Fruit fly (Drosophila melanogaster): ENCODE results near the gene RPA2.

The RPA2 gene

dm6 chr2L:20936420-20936819 is 10.5 kb upstream of the RPA2 start (continued):
- peak; percentile 26 for TF ChIP-seq CG4424 (GFP tag; optimal IDR thresholded peaks at IDR 0.05)
- peak; percentile 20 for TF ChIP-seq Xbp1 (GFP tag; optimal IDR thresholded peaks at IDR 0.05)
- TF ChIP-seq Hand (GFP tag; optimal IDR thresholded peaks at IDR 0.05): no peak
- no peak for TF ChIP-seq CG34224 (GFP tag; IDR thresholded peaks at IDR 0.05; ENCODE audit: partially characterized antibody)
- TF ChIP-seq Xrp1 (GFP tag; IDR thresholded peaks at IDR 0.05): peak; percentile 24; the same call in 1 of the 2 replicates
- TF ChIP-seq CG7839 (tag; optimal IDR thresholded peaks at IDR 0.05): peak; percentile 4
- peak; percentile 31 for TF ChIP-seq Sox100B (GFP tag; optimal IDR thresholded peaks at IDR 0.05)
- TF ChIP-seq Meics (GFP tag; optimal IDR thresholded peaks at IDR 0.05): no peak
- peak; percentile 92 for TF ChIP-seq sens (GFP tag)
- peak; percentile 13 for TF ChIP-seq CoRest (tag; optimal IDR thresholded peaks at IDR 0.05)
- no peak for TF ChIP-seq CG12942 (GFP tag; optimal IDR thresholded peaks at IDR 0.05)
- peak; percentile 68; the same call in 2 of the 3 replicates for TF ChIP-seq CG17361 (GFP tag; IDR thresholded peaks at IDR 0.05)
- peak; percentile 7 for TF ChIP-seq D19A (tag; optimal IDR thresholded peaks at IDR 0.05)
- peak; percentile 9 for TF ChIP-seq CG12391 (tag; optimal IDR thresholded peaks at IDR 0.05)
- no peak for TF ChIP-seq wor (GFP tag; IDR thresholded peaks at IDR 0.05)
- TF ChIP-seq lola (GFP tag; optimal IDR thresholded peaks at IDR 0.05): peak in 1 of 3 experiments; percentile 47
- TF ChIP-seq oc (tag; optimal IDR thresholded peaks at IDR 0.05): no peak

DNA sequence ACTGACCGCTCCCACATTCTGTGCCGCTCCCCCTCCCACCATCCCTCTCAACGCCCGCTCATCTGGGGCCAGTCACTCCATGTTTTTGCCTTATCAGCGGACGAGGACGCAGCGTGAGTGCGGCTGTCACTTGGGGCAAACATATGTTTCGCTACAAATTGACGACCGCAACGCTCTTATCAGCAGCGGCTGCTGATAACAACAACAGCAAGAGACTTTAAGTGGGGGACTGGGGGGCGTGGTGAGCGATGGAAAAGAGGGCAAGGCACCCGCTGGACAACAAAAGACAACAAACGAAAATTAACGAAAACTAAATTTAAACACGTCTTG is 10.1 kb upstream of the RPA2 start:
- TF ChIP-seq bcd (GFP tag; optimal IDR thresholded peaks at IDR 0.05) (no peak), bbx (GFP tag; IDR thresholded peaks at IDR 0.05; ENCODE audit: partially characterized antibody) (0 out of 2 replicates have a peak, but pooled peaks have one; percentile 21), sc (optimal IDR thresholded peaks at IDR 0.05) (no peak), sc (GFP tag; optimal IDR thresholded peaks at IDR 0.05) (no peak), mld (GFP tag; IDR thresholded peaks at IDR 0.05; ENCODE audit: partially characterized antibody) (no peak), amos (GFP tag; IDR thresholded peaks at IDR 0.05; ENCODE audit: partially characterized antibody) (no peak), ase (GFP tag; IDR thresholded peaks at IDR 0.05) (no peak), sug (tag; optimal IDR thresholded peaks at IDR 0.05) (peak; percentile 84), HLHmδ (GFP tag; optimal IDR thresholded peaks at IDR 0.05) (no peak), mirr (GFP tag; optimal IDR thresholded peaks at IDR 0.05) (peak; percentile 46), pb (GFP tag; optimal IDR thresholded peaks at IDR 0.05) (no peak), Awh (GFP tag; IDR thresholded peaks at IDR 0.05) (0 out of 2 replicates have a peak, but pooled peaks have one; percentile 37), stwl (tag; optimal IDR thresholded peaks at IDR 0.05) (no peak), croc (GFP tag; conservative IDR thresholded peaks at IDR 0.05) (no peak), run (tag; optimal IDR thresholded peaks at IDR 0.05) (peak; percentile 9), CG12219 (GFP tag; optimal IDR thresholded peaks at IDR 0.05) (no peak), GATAe (GFP tag; conservative IDR thresholded peaks at IDR 0.05) (peak; percentile 52; the same call in 1 of the 2 replicates), NC2α (GFP tag; optimal IDR thresholded peaks at IDR 0.05) (no peak), CG4282 (GFP tag; optimal IDR thresholded peaks at IDR 0.05) (no peak), Neu2 (GFP tag; optimal IDR thresholded peaks at IDR 0.05; ENCODE audit: borderline replicate concordance) (no peak), chinmo (GFP tag; IDR thresholded peaks at IDR 0.05; ENCODE audit: partially characterized antibody) (peak; percentile 60; the same call in 1 of the 4 replicates), vnd (GFP tag; IDR thresholded peaks at IDR 0.05; ENCODE audit: partially characterized antibody) (0 out of 3 replicates have a peak, but pooled peaks have one; percentile 19), CG2116 (GFP tag; optimal IDR thresholded peaks at IDR 0.05) (no peak), lmd (GFP tag; IDR thresholded peaks at IDR 0.05) (no peak), CG10543 (GFP tag; optimal IDR thresholded peaks at IDR 0.05) (peak; percentile 65), bowl (GFP tag; IDR thresholded peaks at IDR 0.05) (no peak), CG1602 (GFP tag; optimal IDR thresholded peaks at IDR 0.05) (no peak), CG4360 (GFP tag; IDR thresholded peaks at IDR 0.05) (peak; percentile 58; the same call in 1 of the 2 replicates), Aef1 (GFP tag; IDR thresholded peaks at IDR 0.05) (peak; percentile 50; the same call in 1 of the 3 replicates), pan (optimal IDR thresholded peaks at IDR 0.05) (no peak), pan (GFP tag; optimal IDR thresholded peaks at IDR 0.05 in 1 of 2, IDR thresholded peaks at IDR 0.05 in 1 of 2) (no peak), Abd-B (GFP tag; optimal IDR thresholded peaks at IDR 0.05) (no peak), Med (GFP tag) (peak; percentile 65), CG12942 (GFP tag; optimal IDR thresholded peaks at IDR 0.05) (no peak)
